Worm (Caenorhabditis elegans): ENCODE results near the gene F36D4.5.

- TF ChIP-seq ama-1 (optimal IDR thresholded peaks at IDR 0.05), result no peak
- TF ChIP-seq flt-1 (GFP tag; IDR thresholded peaks at IDR 0.05), result no peak
- no peak for TF ChIP-seq sea-1 (GFP tag; conservative IDR thresholded peaks at IDR 0.05)
- TF ChIP-seq tbx-37 (GFP tag; conservative IDR thresholded peaks at IDR 0.05), result no peak
- TF ChIP-seq tbx-11 (GFP tag; IDR thresholded peaks at IDR 0.05), result no peak
Observed at ce11 chrV:9406890-9407289, 18.7 kb downstream of the F36D4.5 start.

Data from whole organism, early embryonic.